Fruit fly (Drosophila melanogaster) Kc167 (cell line): ENCODE measurements around the gene CG7607.

Experiments
- Myc ChIP-seq: fragments of >200 bp; optimal IDR thresholded peaks from 2 replicates; lab custom pipeline; 2017; ENCODE audit warnings: missing external identifiers
- Sin3A ChIP-seq: fragments of >200 bp; optimal IDR thresholded peaks from 2 replicates; lab custom pipeline; 2018; ENCODE audit warnings: missing external identifiers
- h ChIP-seq: fragments of >200 bp; optimal IDR thresholded peaks from 3 replicates; lab custom pipeline; 2018; ENCODE audit warnings: missing external identifiers
- insv ChIP-seq: fragments of >200 bp; optimal IDR thresholded peaks from 3 replicates; lab custom pipeline; 2018; ENCODE audit warnings: missing external identifiers
- psq ChIP-seq: fragments of >200 bp; optimal IDR thresholded peaks from 2 replicates; lab custom pipeline; 2017; ENCODE audit warnings: missing external identifiers
- ttk ChIP-seq: sonication (Bioruptor generic); optimal IDR thresholded peaks from 2 replicates; lab custom pipeline; 2017; ENCODE audit warnings: missing external identifiers

CG7607 gene

dm6 chr3L:11217893-11218292 lies 18.5 kb downstream of the CG7607 start:
- no peak for TF ChIP-seq psq (lab: Kevin White, UChicago)
- no peak for TF ChIP-seq Sin3A (lab: Kevin White, UChicago)
- TF ChIP-seq h (lab: Kevin White, UChicago): no peak
- TF ChIP-seq insv (lab: Kevin White, UChicago): no peak
- no peak for TF ChIP-seq ttk (lab: Kevin White, UChicago)
- no peak for TF ChIP-seq Myc (lab: Kevin White, UChicago)

dm6 chr3L:11218892-11219291 lies 19.5 kb downstream of the CG7607 start:
- TF ChIP-seq Sin3A (lab: Kevin White, UChicago) (no peak), insv (lab: Kevin White, UChicago) (no peak), psq (lab: Kevin White, UChicago) (no peak), Myc (lab: Kevin White, UChicago) (no peak), ttk (lab: Kevin White, UChicago) (no peak), h (lab: Kevin White, UChicago) (no peak)

- TF ChIP-seq insv (lab: Kevin White, UChicago) (no peak), ttk (lab: Kevin White, UChicago) (no peak), Sin3A (lab: Kevin White, UChicago) (no peak)
These were observed 25.2 kb downstream of the CG7607 start for dm6 chr3L:11224651-11225050.

- TF ChIP-seq h (lab: Kevin White, UChicago) (no peak), psq (lab: Kevin White, UChicago) (no peak), Myc (lab: Kevin White, UChicago) (no peak), Sin3A (lab: Kevin White, UChicago) (no peak), insv (lab: Kevin White, UChicago) (no peak), ttk (lab: Kevin White, UChicago) (no peak)
These were observed 28.3 kb downstream of the CG7607 start for dm6 chr3L:11227708-11228107.

dm6 chr3L:11233547-11233946 lies 34.1 kb downstream of the CG7607 start:
- no peak for TF ChIP-seq Myc (lab: Kevin White, UChicago)
- no peak for TF ChIP-seq ttk (lab: Kevin White, UChicago)
- TF ChIP-seq insv (lab: Kevin White, UChicago): no peak
- no peak for TF ChIP-seq h (lab: Kevin White, UChicago)
- TF ChIP-seq psq (lab: Kevin White, UChicago): no peak
- no peak for TF ChIP-seq Sin3A (lab: Kevin White, UChicago)

dm6 chr3L:11236118-11236517 lies 36.7 kb downstream of the CG7607 start, which contains the start of gene Ir68a:
Gene Ir68a (minus strand): TSS chr3L:11236218.
- TF ChIP-seq psq (lab: Kevin White, UChicago) (no peak), ttk (lab: Kevin White, UChicago) (no peak), h (lab: Kevin White, UChicago) (no peak), Sin3A (lab: Kevin White, UChicago) (no peak), Myc (lab: Kevin White, UChicago) (no peak), insv (lab: Kevin White, UChicago) (no peak)

- TF ChIP-seq ttk (lab: Kevin White, UChicago): no peak
- TF ChIP-seq Myc (lab: Kevin White, UChicago): no peak
- TF ChIP-seq Sin3A (lab: Kevin White, UChicago): no peak
- TF ChIP-seq psq (lab: Kevin White, UChicago): no peak
- no peak for TF ChIP-seq insv (lab: Kevin White, UChicago)
- TF ChIP-seq h (lab: Kevin White, UChicago): no peak
These were observed 37.8 kb downstream of the CG7607 start for dm6 chr3L:11237127-11237759.

dm6 chr3L:11239191-11239641 lies 39.8 kb downstream of the CG7607 start:
- no peak for TF ChIP-seq psq (lab: Kevin White, UChicago)
- TF ChIP-seq ttk (lab: Kevin White, UChicago): no peak
- TF ChIP-seq Sin3A (lab: Kevin White, UChicago): no peak
- no peak for TF ChIP-seq Myc (lab: Kevin White, UChicago)
- no peak for TF ChIP-seq insv (lab: Kevin White, UChicago)
- no peak for TF ChIP-seq h (lab: Kevin White, UChicago)

- TF ChIP-seq Myc (lab: Kevin White, UChicago): no peak
- no peak for TF ChIP-seq ttk (lab: Kevin White, UChicago)
- TF ChIP-seq Sin3A (lab: Kevin White, UChicago): no peak
- no peak for TF ChIP-seq insv (lab: Kevin White, UChicago)
- no peak for TF ChIP-seq psq (lab: Kevin White, UChicago)
- TF ChIP-seq h (lab: Kevin White, UChicago): no peak
These were observed 42.5 kb downstream of the CG7607 start for dm6 chr3L:11241949-11242348.

dm6 chr3L:11242410-11243291 lies 43.2 kb downstream of the CG7607 start:
- no peak for TF ChIP-seq Myc (lab: Kevin White, UChicago)
- TF ChIP-seq insv (lab: Kevin White, UChicago): no peak
- no peak for TF ChIP-seq psq (lab: Kevin White, UChicago)
- no peak for TF ChIP-seq h (lab: Kevin White, UChicago)
- TF ChIP-seq Sin3A (lab: Kevin White, UChicago): no peak
- no peak for TF ChIP-seq ttk (lab: Kevin White, UChicago)

- TF ChIP-seq Sin3A (lab: Kevin White, UChicago) (no peak), psq (lab: Kevin White, UChicago) (no peak), Myc (lab: Kevin White, UChicago) (no peak), h (lab: Kevin White, UChicago) (no peak), insv (lab: Kevin White, UChicago) (no peak), ttk (lab: Kevin White, UChicago) (no peak)
These were observed 43.9 kb downstream of the CG7607 start for dm6 chr3L:11243292-11243670.
